Worm (Caenorhabditis elegans) whole organism, dauer: ENCODE measurements around the gene acdh-11.

Source experiments
- unc-62 ChIP-seq: sonication (generic microtip); optimal IDR thresholded peaks from 2 replicates; lab custom pipeline; 2017; ENCODE audit warnings: missing biosample characterization, missing genetic modification reagents, missing genetic modification characterization

acdh-11 gene

ce11 chrIII:10604325-10604724 lies 38.3 kb downstream of the acdh-11 start:
- no peak for TF ChIP-seq unc-62 (GFP tag; lab: Kevin White, UChicago)

DNA sequence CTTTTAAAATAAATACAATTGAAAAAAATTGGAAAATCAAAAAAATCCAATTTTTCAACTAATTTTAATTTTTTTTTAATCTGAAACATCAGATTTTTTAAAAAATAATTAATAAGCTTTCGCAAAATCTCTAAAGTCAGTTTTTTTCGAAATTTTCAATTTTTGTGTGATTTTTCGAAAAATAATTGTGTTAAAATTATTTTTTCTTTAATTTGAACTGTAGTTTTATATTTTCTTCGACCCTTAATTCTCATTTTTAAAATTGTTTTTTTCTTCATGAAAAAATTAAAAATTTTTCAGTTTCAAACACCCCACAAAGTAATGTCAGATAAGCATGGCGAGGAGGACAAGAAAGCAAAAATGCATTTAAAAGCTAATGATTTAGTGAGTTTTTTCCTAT lies 39.0 kb downstream of the acdh-11 start, which contains the start of gene rabx-5:
rabx-5 (plus strand) TSS at position 301 of the 400 bp plus-strand sequence.
- no peak for TF ChIP-seq unc-62 (GFP tag; lab: Kevin White, UChicago)

DNA sequence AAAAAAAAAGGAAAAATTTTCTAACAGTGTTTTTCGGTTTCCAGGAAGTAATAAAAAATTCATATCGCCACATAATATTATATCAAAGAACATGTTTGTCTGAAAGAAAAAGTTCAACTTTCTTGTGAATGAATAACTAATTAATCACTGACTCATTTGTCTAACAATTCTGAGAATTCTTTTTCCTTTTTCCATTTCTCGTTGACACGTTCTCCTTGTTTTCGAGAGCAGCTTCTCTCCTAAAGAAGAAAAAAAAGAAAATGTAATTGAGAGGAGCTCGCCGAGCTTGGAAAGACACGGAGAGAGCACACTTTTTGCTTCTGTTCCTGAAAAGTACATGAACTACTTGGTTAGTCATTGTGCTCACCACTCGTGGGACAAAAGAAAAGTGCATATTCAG lies 42.1 kb downstream of the acdh-11 start:
- TF ChIP-seq unc-62 (GFP tag; lab: Kevin White, UChicago): no peak

ce11 chrIII:10612333-10612732 lies 46.3 kb downstream of the acdh-11 start, which contains the start of gene Y39A1A.24:
Y39A1A.24 (plus strand) TSS chrIII:10612633.
- TF ChIP-seq unc-62 (GFP tag; lab: Kevin White, UChicago): no peak

DNA sequence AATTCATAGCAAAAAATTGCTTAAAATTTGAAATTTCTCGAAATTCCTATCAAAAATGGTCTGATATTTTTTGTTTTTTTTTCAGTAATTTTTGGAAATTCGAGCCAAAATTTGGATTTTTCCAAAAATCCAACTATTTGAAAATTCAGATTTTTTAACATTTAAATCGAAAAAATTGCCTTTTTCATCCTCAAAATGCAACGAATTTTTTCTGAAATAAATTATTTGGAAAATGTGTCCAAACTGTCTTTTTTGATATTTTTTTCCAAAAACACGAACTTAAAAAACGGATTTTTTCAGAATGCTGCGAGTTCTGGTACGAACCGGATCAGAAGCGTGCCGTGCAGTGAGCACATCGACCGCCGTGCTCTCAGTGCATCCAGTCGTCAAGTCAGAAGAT lies 49.1 kb downstream of the acdh-11 start, which contains the start of gene mrpl-22:
mrpl-22 (plus strand) TSS at position 301 of the 400 bp plus-strand sequence.
- no peak for TF ChIP-seq unc-62 (GFP tag; lab: Kevin White, UChicago)
